Worm (Caenorhabditis elegans) whole organism, mixed stage, embryonic: ENCODE results near the gene pals-25.

ENCODE experiments used
- blmp-1 ChIP-seq: fragments of 150-350 bp; optimal IDR thresholded peaks from 2 replicates; lab custom pipeline; 2014; ENCODE audit warnings: missing biosample characterization, missing genetic modification characterization
- ces-1 ChIP-seq: fragments of 150-350 bp; optimal IDR thresholded peaks from 2 replicates; lab custom pipeline; 2014; ENCODE audit warnings: missing biosample characterization, missing genetic modification reagents, missing genetic modification characterization
- cnd-1 ChIP-seq: fragments of 200-800 bp; sonication (Bioruptor generic); optimal IDR thresholded peaks from 2 replicates; lab custom pipeline; 2018; ENCODE audit warnings: mild to moderate bottlenecking, missing genetic modification characterization, missing compliant biosample characterization
- elt-1 ChIP-seq: sonication (generic microtip); optimal IDR thresholded peaks from 2 replicates; lab custom pipeline; 2017; ENCODE audit warnings: missing genetic modification characterization, mild to moderate bottlenecking, missing compliant biosample characterization, antibody characterized with exemption, moderate library complexity, borderline replicate concordance; ENCODE audit not compliant: insufficient read depth
- lin-13 ChIP-seq: fragments of 150-350 bp; optimal IDR thresholded peaks from 2 replicates; lab custom pipeline; 2014; ENCODE audit warnings: missing biosample characterization, missing genetic modification characterization
- mep-1 ChIP-seq: fragments of 150-350 bp; optimal IDR thresholded peaks from 2 replicates; lab custom pipeline; 2017; ENCODE audit warnings: missing biosample characterization, missing genetic modification reagents, missing genetic modification characterization, inconsistent platforms
- nhr-12 ChIP-seq: fragments of 150-350 bp; optimal IDR thresholded peaks from 2 replicates; lab custom pipeline; 2014; ENCODE audit warnings: missing biosample characterization, missing genetic modification characterization
- nhr-28 ChIP-seq: fragments of 150-350 bp; optimal IDR thresholded peaks from 2 replicates; lab custom pipeline; 2014; ENCODE audit warnings: missing biosample characterization, missing genetic modification characterization
- nhr-76 ChIP-seq: sonication (generic microtip); optimal IDR thresholded peaks from 2 replicates; lab custom pipeline; 2017; ENCODE audit warnings: missing biosample characterization, missing genetic modification characterization
- snpc-4 ChIP-seq: fragments of 150-350 bp; optimal IDR thresholded peaks from 2 replicates; lab custom pipeline; 2014; ENCODE audit warnings: missing biosample characterization, missing genetic modification characterization
- sptf-1 ChIP-seq: sonication (generic microtip); optimal IDR thresholded peaks from 2 replicates; lab custom pipeline; 2017; ENCODE audit warnings: mild to moderate bottlenecking, missing genetic modification characterization, moderate library complexity, missing compliant biosample characterization
- unc-62 ChIP-seq: fragments of 150-350 bp; optimal IDR thresholded peaks from 2 replicates; lab custom pipeline; 2014; ENCODE audit warnings: missing biosample characterization, missing genetic modification reagents, missing genetic modification characterization
- ztf-11 ChIP-seq: fragments of 150-350 bp; optimal IDR thresholded peaks from 2 replicates; lab custom pipeline; 2014; ENCODE audit warnings: missing biosample characterization, missing genetic modification characterization

- TF ChIP-seq ces-1 (no peak), snpc-4 (tag; lab: Kevin White, UChicago) (no peak), lin-13 (tag; lab: Kevin White, UChicago) (no peak), mep-1 (tag; lab: Kevin White, UChicago) (no peak), ztf-11 (tag; lab: Kevin White, UChicago) (no peak), nhr-28 (tag; lab: Kevin White, UChicago) (no peak), cnd-1 (no peak), sptf-1 (tag; lab: Kevin White, UChicago) (no peak), elt-1 (tag; lab: Kevin White, UChicago) (no peak), unc-62 (GFP tag; lab: Kevin White, UChicago) (no peak), nhr-12 (tag; lab: Kevin White, UChicago) (no peak), blmp-1 (tag; lab: Kevin White, UChicago) (no peak), nhr-76 (tag; lab: Kevin White, UChicago) (no peak)
Observed at ce11 chrIII:180963-181362, 46.7 kb downstream of the pals-25 start, which contains the start of gene F40G9.5.
